Worm (Caenorhabditis elegans) whole organism, mixed stage, embryonic: Measurements from ENCODE around the gene gst-15.

Experiments used
- M03D4.4 ChIP-seq: sonication (generic microtip); optimal IDR thresholded peaks from 2 replicates; lab custom pipeline; 2017; ENCODE audit warnings: mild to moderate bottlenecking, missing genetic modification characterization, missing compliant biosample characterization
- bed-3 ChIP-seq: fragments of 200-800 bp; sonication (Bioruptor generic); optimal IDR thresholded peaks from 3 replicates; lab custom pipeline; 2018; ENCODE audit warnings: mild to moderate bottlenecking, missing genetic modification characterization, moderate library complexity, missing compliant biosample characterization
- blmp-1 ChIP-seq: fragments of 150-350 bp; optimal IDR thresholded peaks from 2 replicates; lab custom pipeline; 2014; ENCODE audit warnings: missing biosample characterization, missing genetic modification characterization
- ceh-43 ChIP-seq: fragments of 200-800 bp; sonication (Bioruptor generic); optimal IDR thresholded peaks from 2 replicates; lab custom pipeline; 2018; ENCODE audit warnings: mild to moderate bottlenecking, missing genetic modification characterization, moderate library complexity, missing compliant biosample characterization
- ceh-83 ChIP-seq: fragments of 200-800 bp; sonication (Bioruptor generic); optimal IDR thresholded peaks from 2 replicates; lab custom pipeline; 2018; ENCODE audit warnings: mild to moderate bottlenecking, missing genetic modification characterization, missing compliant biosample characterization
- ces-1 ChIP-seq: fragments of 150-350 bp; optimal IDR thresholded peaks from 2 replicates; lab custom pipeline; 2014; ENCODE audit warnings: missing biosample characterization, missing genetic modification reagents, missing genetic modification characterization
- cnd-1 ChIP-seq: fragments of 200-800 bp; sonication (Bioruptor generic); optimal IDR thresholded peaks from 2 replicates; lab custom pipeline; 2018; ENCODE audit warnings: mild to moderate bottlenecking, missing genetic modification characterization, missing compliant biosample characterization
- drap-1 ChIP-seq: fragments of 200-800 bp; sonication (Bioruptor generic); optimal IDR thresholded peaks from 3 replicates; lab custom pipeline; 2018; ENCODE audit warnings: mild to moderate bottlenecking, missing genetic modification characterization, missing compliant biosample characterization
- elt-1 ChIP-seq: sonication (generic microtip); optimal IDR thresholded peaks from 2 replicates; lab custom pipeline; 2017; ENCODE audit warnings: missing genetic modification characterization, mild to moderate bottlenecking, missing compliant biosample characterization, antibody characterized with exemption, moderate library complexity, borderline replicate concordance; ENCODE audit not compliant: insufficient read depth
- elt-3 ChIP-seq: fragments of 150-350 bp; optimal IDR thresholded peaks from 2 replicates; lab custom pipeline; 2014; ENCODE audit warnings: missing biosample characterization, missing genetic modification characterization
- flh-1 ChIP-seq: fragments of 200-800 bp; sonication (Bioruptor generic); optimal IDR thresholded peaks from 2 replicates; lab custom pipeline; 2018; ENCODE audit warnings: mild to moderate bottlenecking, missing genetic modification characterization, moderate library complexity, missing compliant biosample characterization
- ham-2 ChIP-seq: fragments of 200-800 bp; sonication (Bioruptor generic); optimal IDR thresholded peaks from 2 replicates; lab custom pipeline; 2018; ENCODE audit warnings: mild to moderate bottlenecking, missing genetic modification characterization, missing compliant biosample characterization
- hlh-1 ChIP-seq: fragments of 150-350 bp; optimal IDR thresholded peaks from 2 replicates; lab custom pipeline; 2014; ENCODE audit warnings: missing biosample characterization, missing genetic modification reagents, missing genetic modification characterization
- lin-13 ChIP-seq: fragments of 150-350 bp; optimal IDR thresholded peaks from 2 replicates; lab custom pipeline; 2014; ENCODE audit warnings: missing biosample characterization, missing genetic modification characterization
- lin-32 ChIP-seq: fragments of 200-800 bp; sonication (Bioruptor generic); optimal IDR thresholded peaks from 2 replicates; lab custom pipeline; 2018; ENCODE audit warnings: mild to moderate bottlenecking, missing genetic modification characterization, missing compliant biosample characterization
- lsy-2 ChIP-seq: fragments of 150-350 bp; optimal IDR thresholded peaks from 2 replicates; lab custom pipeline; 2014; ENCODE audit warnings: missing biosample characterization, missing genetic modification characterization
- mep-1 ChIP-seq: fragments of 150-350 bp; optimal IDR thresholded peaks from 2 replicates; lab custom pipeline; 2017; ENCODE audit warnings: missing biosample characterization, missing genetic modification reagents, missing genetic modification characterization, inconsistent platforms
- mls-2 ChIP-seq: sonication (generic microtip); optimal IDR thresholded peaks from 2 replicates; lab custom pipeline; 2016; ENCODE audit warnings: mild to moderate bottlenecking, missing genetic modification characterization, moderate library complexity, missing compliant biosample characterization
- nhr-12 ChIP-seq: fragments of 150-350 bp; optimal IDR thresholded peaks from 2 replicates; lab custom pipeline; 2014; ENCODE audit warnings: missing biosample characterization, missing genetic modification characterization
- nhr-2 ChIP-seq: fragments of 150-350 bp; optimal IDR thresholded peaks from 2 replicates; lab custom pipeline; 2014; ENCODE audit warnings: missing biosample characterization, missing genetic modification characterization
- nhr-28 ChIP-seq: fragments of 150-350 bp; optimal IDR thresholded peaks from 2 replicates; lab custom pipeline; 2014; ENCODE audit warnings: missing biosample characterization, missing genetic modification characterization
- nhr-76 ChIP-seq: sonication (generic microtip); optimal IDR thresholded peaks from 2 replicates; lab custom pipeline; 2017; ENCODE audit warnings: missing biosample characterization, missing genetic modification characterization
- pha-4 ChIP-seq: fragments of 150-350 bp; optimal IDR thresholded peaks from 2 replicates; lab custom pipeline; 2018; ENCODE audit warnings: missing biosample characterization, missing genetic modification reagents, missing genetic modification characterization
- sem-2 ChIP-seq: fragments of 200-800 bp; sonication (Bioruptor generic); optimal IDR thresholded peaks from 2 replicates; lab custom pipeline; 2018; ENCODE audit warnings: mild to moderate bottlenecking, missing genetic modification characterization, missing compliant biosample characterization
- sptf-1 ChIP-seq: sonication (generic microtip); optimal IDR thresholded peaks from 2 replicates; lab custom pipeline; 2017; ENCODE audit warnings: mild to moderate bottlenecking, missing genetic modification characterization, moderate library complexity, missing compliant biosample characterization
- tbx-8 ChIP-seq: fragments of 200-800 bp; sonication (Bioruptor generic); optimal IDR thresholded peaks from 2 replicates; lab custom pipeline; 2018; ENCODE audit warnings: mild to moderate bottlenecking, missing genetic modification characterization, moderate library complexity, missing compliant biosample characterization
- unc-120 ChIP-seq: sonication (generic microtip); optimal IDR thresholded peaks from 2 replicates; lab custom pipeline; 2017; ENCODE audit warnings: missing genetic modification characterization, missing compliant biosample characterization; ENCODE audit not compliant: poor library complexity, severe bottlenecking
- unc-39 ChIP-seq: fragments of 150-350 bp; optimal IDR thresholded peaks from 2 replicates; lab custom pipeline; 2014; ENCODE audit warnings: missing biosample characterization, missing genetic modification characterization
- unc-62 ChIP-seq: fragments of 150-350 bp; optimal IDR thresholded peaks from 2 replicates; lab custom pipeline; 2014; ENCODE audit warnings: missing biosample characterization, missing genetic modification reagents, missing genetic modification characterization
- zip-8 ChIP-seq: fragments of 150-350 bp; optimal IDR thresholded peaks from 2 replicates; lab custom pipeline; 2014; ENCODE audit warnings: missing biosample characterization, missing genetic modification characterization
- ztf-11 ChIP-seq: fragments of 150-350 bp; optimal IDR thresholded peaks from 2 replicates; lab custom pipeline; 2014; ENCODE audit warnings: missing biosample characterization, missing genetic modification characterization

The gst-15 gene

ce11 chrII:13637941-13638489, 25.0 kb upstream of the gst-15 start, which contains the start of gene phdh-1:
phdh-1 (minus strand) TSS chrII:13638480.
- TF ChIP-seq pha-4 (tag; lab: Kevin White, UChicago) = no peak
- no peak for TF ChIP-seq mep-1 (tag; lab: Kevin White, UChicago)
- TF ChIP-seq nhr-12 (tag; lab: Kevin White, UChicago) = no peak
- no peak for TF ChIP-seq flh-1 (GFP tag; lab: Kevin White, UChicago)
- no peak for TF ChIP-seq blmp-1
- TF ChIP-seq unc-120 (tag; lab: Kevin White, UChicago) = no peak
- TF ChIP-seq ceh-43 = no peak
- TF ChIP-seq nhr-28 (tag; lab: Kevin White, UChicago) = no peak
- TF ChIP-seq tbx-8 (GFP tag; lab: Kevin White, UChicago) = no peak
- TF ChIP-seq hlh-1 = no peak
- no peak for TF ChIP-seq lin-13 (tag; lab: Kevin White, UChicago)
- TF ChIP-seq drap-1 (GFP tag; lab: Kevin White, UChicago) = no peak
- TF ChIP-seq ceh-83 (GFP tag; lab: Kevin White, UChicago) = no peak
- TF ChIP-seq M03D4.4 (tag; lab: Kevin White, UChicago) = no peak
- no peak for TF ChIP-seq ham-2 (GFP tag; lab: Kevin White, UChicago)
- TF ChIP-seq lsy-2 (tag; lab: Kevin White, UChicago) = no peak
- TF ChIP-seq unc-62 (GFP tag; lab: Kevin White, UChicago) = no peak
- TF ChIP-seq cnd-1 (tag; lab: Kevin White, UChicago) = no peak
- no peak for TF ChIP-seq nhr-2 (tag; lab: Kevin White, UChicago)
- no peak for TF ChIP-seq unc-39

DNA sequence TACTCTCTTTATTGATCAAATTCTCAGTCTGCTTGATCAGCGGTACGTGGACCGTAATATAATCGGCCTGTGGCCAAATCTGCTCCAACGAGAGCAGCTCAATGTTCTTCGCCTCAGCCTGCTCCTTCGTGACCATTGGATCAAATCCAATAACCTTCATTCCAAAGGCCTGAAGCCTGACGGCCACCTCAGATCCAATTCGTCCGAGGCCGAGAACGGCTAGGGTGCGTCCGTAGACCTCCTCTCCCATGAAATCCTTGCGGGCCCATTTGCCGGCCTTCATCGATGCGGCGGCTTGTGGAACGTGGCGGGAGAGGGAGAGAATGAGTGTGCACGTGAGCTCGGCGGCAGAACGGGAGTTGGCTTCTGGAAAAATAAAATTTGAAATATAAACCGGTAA, 24.5 kb upstream of the gst-15 start:
- no peak for TF ChIP-seq lin-32
- no peak for TF ChIP-seq sptf-1 (tag; lab: Kevin White, UChicago)
- TF ChIP-seq tbx-8 (GFP tag; lab: Kevin White, UChicago) = no peak
- no peak for TF ChIP-seq mls-2
- no peak for TF ChIP-seq M03D4.4 (tag; lab: Kevin White, UChicago)
- no peak for TF ChIP-seq elt-3 (tag; lab: Kevin White, UChicago)

DNA sequence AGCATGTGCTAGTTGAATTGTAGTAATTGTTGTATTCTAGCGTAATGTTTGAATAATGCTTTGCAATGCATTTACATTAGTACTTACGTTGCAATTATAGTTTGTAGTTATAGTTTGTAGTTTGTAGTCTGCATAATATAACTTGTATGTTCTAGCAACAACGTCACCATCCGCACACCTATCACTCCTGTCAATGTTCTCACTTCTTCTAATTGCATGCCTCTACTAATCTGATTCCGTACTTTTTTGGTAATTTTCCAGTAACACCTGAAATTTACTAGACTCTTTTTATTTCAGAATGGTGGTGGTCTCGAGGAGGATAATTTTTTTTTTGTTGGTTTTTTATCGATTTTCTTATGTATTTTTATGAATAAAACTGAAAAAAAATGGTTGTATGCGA, 23.6 kb upstream of the gst-15 start:
- no peak for TF ChIP-seq mls-2
- TF ChIP-seq blmp-1 = no peak
- no peak for TF ChIP-seq cnd-1 (tag; lab: Kevin White, UChicago)
- TF ChIP-seq zip-8 (tag; lab: Kevin White, UChicago) = no peak
- no peak for TF ChIP-seq bed-3 (GFP tag; lab: Kevin White, UChicago)
- TF ChIP-seq, all 35 proteins: peak for 0

- TF ChIP-seq elt-1 (tag; lab: Kevin White, UChicago) (peak; percentile 77), nhr-28 (tag; lab: Kevin White, UChicago) (no peak)
These were observed 19.2 kb upstream of the gst-15 start, which contains the start of gene tag-10 for ce11 chrII:13632238-13632637. tag-10 (plus strand) TSS chrII:13632584.

- TF ChIP-seq tbx-8 (GFP tag; lab: Kevin White, UChicago) (no peak), lsy-2 (tag; lab: Kevin White, UChicago) (no peak), nhr-12 (tag; lab: Kevin White, UChicago) (no peak), ceh-83 (GFP tag; lab: Kevin White, UChicago) (no peak), nhr-76 (tag; lab: Kevin White, UChicago) (no peak), mls-2 (no peak), ztf-11 (tag; lab: Kevin White, UChicago) (no peak), pha-4 (tag; lab: Kevin White, UChicago) (no peak), cnd-1 (tag; lab: Kevin White, UChicago) (no peak), sem-2 (GFP tag; lab: Kevin White, UChicago) (no peak), ces-1 (GFP tag; lab: Kevin White, UChicago) (no peak), bed-3 (GFP tag; lab: Kevin White, UChicago) (no peak), sptf-1 (tag; lab: Kevin White, UChicago) (no peak), nhr-28 (tag; lab: Kevin White, UChicago) (no peak)
These were observed 17.7 kb upstream of the gst-15 start, which contains the start of the genes gst-17 and gst-18 for ce11 chrII:13630690-13631089. gst-17 (minus strand) TSS chrII:13630790. gst-18 (minus strand) TSS chrII:13630887.
